Worm (Caenorhabditis elegans): ENCODE measurements around the gene D2062.1.
"Not testable (repeated sequence)": the region's sequence is repeated elsewhere in the genome, so short reads cannot be mapped to it uniquely, and the experiment has no call there.

The D2062.1 gene

DNA sequence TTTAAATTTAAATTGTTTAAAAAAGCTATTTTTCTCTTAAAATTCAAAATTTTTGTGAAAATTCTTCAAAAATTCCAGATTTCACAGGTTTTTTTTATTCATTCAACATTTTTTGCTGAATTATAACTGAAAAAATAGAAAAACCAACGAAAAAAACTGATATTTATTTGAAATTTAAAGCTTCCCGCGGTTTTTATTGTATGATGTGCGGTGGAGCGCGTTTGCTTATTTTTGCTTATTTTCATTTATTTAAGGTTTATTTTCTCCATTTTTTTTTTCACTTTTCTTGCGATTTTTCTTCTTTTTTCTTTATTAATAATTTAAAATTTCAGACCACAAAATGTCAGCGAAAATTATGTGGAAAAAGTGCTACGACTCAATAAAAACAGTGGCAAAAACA lies 6.8 kb downstream of the D2062.1 start, which contains the start of gene F22E5.9 (continued):
- no peak for TF ChIP-seq zip-4 (GFP tag; optimal IDR thresholded peaks at IDR 0.05)
- TF ChIP-seq skn-1 (tag; optimal IDR thresholded peaks at IDR 0.05), result peak; percentile 57
- TF ChIP-seq hlh-4 (tag; optimal IDR thresholded peaks at IDR 0.05), result no peak
- no peak for TF ChIP-seq vab-15 (tag; optimal IDR thresholded peaks at IDR 0.05)
- no peak for TF ChIP-seq unc-30 (tag; optimal IDR thresholded peaks at IDR 0.05)
- TF ChIP-seq irx-1 (tag; optimal IDR thresholded peaks at IDR 0.05), result peak; percentile 4
- peak; percentile 48 for TF ChIP-seq nhr-85 (tag)
- TF ChIP-seq ztf-4 (tag; optimal IDR thresholded peaks at IDR 0.05), result no peak
- TF ChIP-seq C34B4.2 (tag; optimal IDR thresholded peaks at IDR 0.05), result no peak
- TF ChIP-seq lin-39 (tag; optimal IDR thresholded peaks at IDR 0.05), result no peak
- no peak for TF ChIP-seq dsc-1 (tag; optimal IDR thresholded peaks at IDR 0.05)
- peak; percentile 33 to 59 for TF ChIP-seq lsy-2 (tag; optimal IDR thresholded peaks at IDR 0.05)
- no peak for TF ChIP-seq unc-130 (tag; optimal IDR thresholded peaks at IDR 0.05)
- TF ChIP-seq blmp-1 (tag; optimal IDR thresholded peaks at IDR 0.05), result peak; percentile 13
- no peak for TF ChIP-seq unc-98 (GFP tag; IDR thresholded peaks at IDR 0.05)
- TF ChIP-seq pqm-1 (tag; optimal IDR thresholded peaks at IDR 0.05), result no peak
- no peak for TF ChIP-seq F16B12.6 (tag; optimal IDR thresholded peaks at IDR 0.05)
- TF ChIP-seq tlp-1 (tag; optimal IDR thresholded peaks at IDR 0.05), result no peak
- no peak for TF ChIP-seq mab-9 (GFP tag; IDR thresholded peaks at IDR 0.05)
- peak; percentile 80 to 92 for TF ChIP-seq lin-35 (GFP tag; optimal IDR thresholded peaks at IDR 0.05)
- no peak for TF ChIP-seq mep-1 (tag; optimal IDR thresholded peaks at IDR 0.05)
- TF ChIP-seq nhr-11 (tag; optimal IDR thresholded peaks at IDR 0.05), result no peak
- no peak for TF ChIP-seq grh-1 (GFP tag; IDR thresholded peaks at IDR 0.05)
- TF ChIP-seq lir-3 (tag; optimal IDR thresholded peaks at IDR 0.05; ENCODE audit: poor library complexity), result no peak
- TF ChIP-seq snu-23 (GFP tag; optimal IDR thresholded peaks at IDR 0.05), result no peak
- TF ChIP-seq jun-1 (tag; optimal IDR thresholded peaks at IDR 0.05), result no peak

DNA sequence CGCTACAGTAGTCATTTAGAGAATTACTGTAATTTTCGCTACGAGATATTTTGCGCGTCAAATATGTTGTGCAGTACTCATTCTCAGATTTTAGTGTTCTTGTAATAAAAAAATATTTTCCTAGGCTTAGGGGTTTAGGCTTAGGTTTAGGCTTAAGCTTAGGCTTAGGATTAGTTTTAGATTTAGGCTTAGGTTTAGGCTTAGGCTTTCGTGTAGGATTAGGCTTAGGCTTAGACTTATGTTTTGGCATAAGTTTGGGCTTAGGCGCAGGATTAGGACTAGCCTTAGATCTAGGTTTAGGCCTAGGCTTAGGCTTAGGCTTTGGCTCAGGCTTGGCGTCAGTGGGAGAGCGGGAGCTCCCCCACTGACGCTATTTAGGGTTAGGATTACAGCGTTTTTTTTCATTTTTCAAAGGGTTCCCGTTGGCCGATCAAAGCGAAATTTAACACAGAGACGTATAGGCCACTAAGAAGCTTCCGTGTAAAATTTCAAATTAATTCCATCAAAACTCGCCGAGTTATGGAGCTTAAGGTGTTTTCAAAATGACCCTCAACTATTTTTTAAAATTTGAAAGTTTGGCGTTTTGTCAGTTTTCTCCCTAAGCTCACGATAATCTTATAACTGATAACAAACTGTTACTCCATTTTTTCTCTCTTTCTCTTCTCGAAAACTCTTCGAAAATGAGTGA lies 8.3 kb downstream of the D2062.1 start, which contains the start of gene F22E5.8:
Gene F22E5.8, plus strand, starts transcription at position 638 of the 688 bp plus-strand sequence.
- TF ChIP-seq nhr-12 (tag; optimal IDR thresholded peaks at IDR 0.05); unc-98 (GFP tag; IDR thresholded peaks at IDR 0.05); unc-30 (tag; optimal IDR thresholded peaks at IDR 0.05): not testable (repeated sequence)

DNA sequence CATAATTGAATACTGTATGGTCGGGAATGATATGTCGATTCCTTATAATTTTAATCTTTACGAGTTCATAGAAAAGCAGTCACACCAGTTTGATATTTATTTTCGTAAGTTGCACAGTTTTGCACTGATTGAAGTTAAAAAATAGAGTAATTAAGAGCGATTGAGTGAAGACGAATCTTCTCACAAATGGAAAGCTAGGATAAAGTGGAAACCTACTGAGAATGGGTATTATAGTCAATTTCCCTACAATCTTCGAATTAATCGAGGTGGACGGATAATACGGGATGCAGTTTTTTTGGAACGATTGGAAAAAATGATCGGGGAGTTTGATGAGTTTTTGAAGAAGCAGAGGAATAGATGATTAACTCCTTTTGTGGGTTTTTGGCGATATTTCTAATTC lies 9.7 kb downstream of the D2062.1 start, which contains the start of gene F22E5.23:
Gene F22E5.23, plus strand, starts transcription at position 301 of the 400 bp plus-strand sequence.
- no peak for TF ChIP-seq fkh-4 (tag; optimal IDR thresholded peaks at IDR 0.05; ENCODE audit: borderline replicate concordance)

DNA sequence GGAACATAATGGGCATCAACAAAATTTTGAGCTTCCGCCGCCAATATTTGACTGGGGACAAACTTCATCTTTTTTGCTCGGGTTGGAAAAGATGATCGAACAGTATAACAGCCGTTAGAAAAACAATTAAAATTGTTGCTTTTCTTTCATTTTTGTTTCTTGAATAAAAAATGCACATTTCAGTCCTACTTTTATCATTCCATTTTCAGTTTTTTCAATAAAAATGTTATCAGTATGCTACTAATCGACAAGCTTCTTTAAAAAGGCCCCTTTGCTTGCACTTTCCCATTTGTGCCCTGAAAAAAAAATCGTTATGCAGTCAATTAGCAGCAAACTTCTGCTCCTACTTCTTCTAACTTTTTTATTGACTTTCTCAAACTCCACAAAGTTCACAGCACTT lies 10.5 kb downstream of the D2062.1 start, which contains the start of gene F22E5.7:
Gene F22E5.7, plus strand, starts transcription at position 301 of the 400 bp plus-strand sequence.
- no peak for TF ChIP-seq elt-3 (tag; optimal IDR thresholded peaks at IDR 0.05)
- no peak for TF ChIP-seq fkh-4 (tag; optimal IDR thresholded peaks at IDR 0.05; ENCODE audit: borderline replicate concordance)
- no peak for TF ChIP-seq pag-3 (tag; optimal IDR thresholded peaks at IDR 0.05; ENCODE audit: borderline replicate concordance, insufficient read depth)
- no peak for TF ChIP-seq mef-2 (tag; optimal IDR thresholded peaks at IDR 0.05)
- TF ChIP-seq C04F5.9 (tag; optimal IDR thresholded peaks at IDR 0.05), result no peak
- TF ChIP-seq xbp-1 (tag; optimal IDR thresholded peaks at IDR 0.05), result no peak
- TF ChIP-seq nhr-237 (tag; optimal IDR thresholded peaks at IDR 0.05), result no peak
- no peak for TF ChIP-seq hlh-4 (tag; optimal IDR thresholded peaks at IDR 0.05)
- TF ChIP-seq nhr-19 (GFP tag; conservative IDR thresholded peaks at IDR 0.05), result no peak
- TF ChIP-seq snu-23 (GFP tag; optimal IDR thresholded peaks at IDR 0.05), result no peak
- TF ChIP-seq egl-27 (tag; optimal IDR thresholded peaks at IDR 0.05), result no peak
- no peak for TF ChIP-seq lin-13 (GFP tag; optimal IDR thresholded peaks at IDR 0.05)
- no peak for TF ChIP-seq efl-3 (GFP tag; optimal IDR thresholded peaks at IDR 0.05)
- no peak for TF ChIP-seq nhr-12 (tag; optimal IDR thresholded peaks at IDR 0.05)
